Worm (Caenorhabditis elegans) whole organism, young adult: Measurements from ENCODE around the gene srg-69.

Experiments used
- B0019.2 ChIP-seq: fragments of 200-800 bp; sonication (Bioruptor generic); conservative IDR thresholded peaks from 2 replicates; pipeline ENCODE4 v1.3.6; 2022; ENCODE audit warnings: missing genetic modification reagents, missing genetic modification characterization, missing compliant biosample characterization
- B0261.1 ChIP-seq: sonication (generic microtip); optimal IDR thresholded peaks from 2 replicates; lab custom pipeline; 2016; ENCODE audit warnings: mild to moderate bottlenecking, missing genetic modification characterization, moderate library complexity, missing compliant biosample characterization
- F10E7.11 ChIP-seq: sonication (generic microtip); optimal IDR thresholded peaks from 2 replicates; lab custom pipeline; 2017; ENCODE audit warnings: mild to moderate bottlenecking, missing genetic modification characterization, moderate library complexity, missing compliant biosample characterization
- F33H1.4 ChIP-seq: fragments of 200-800 bp; sonication (Bioruptor generic); IDR thresholded peaks from 2 replicates; pipeline ENCODE4 v1.3.6; 2022; ENCODE audit warnings: missing genetic modification reagents, missing genetic modification characterization, missing compliant biosample characterization
- F37B4.10 ChIP-seq: fragments of 200-800 bp; sonication (Bioruptor generic); IDR thresholded peaks from 2 replicates; pipeline ENCODE4 v1.3.6; 2022; ENCODE audit warnings: missing genetic modification characterization, missing compliant biosample characterization
- F55B11.4 ChIP-seq: sonication (generic microtip); optimal IDR thresholded peaks from 2 replicates; lab custom pipeline; 2016; ENCODE audit warnings: missing compliant biosample characterization, missing genetic modification characterization, borderline replicate concordance; ENCODE audit not compliant: insufficient read depth
- F57C9.4 ChIP-seq: sonication (generic microtip); optimal IDR thresholded peaks from 2 replicates; lab custom pipeline; 2017; ENCODE audit warnings: mild to moderate bottlenecking, missing genetic modification characterization, missing compliant biosample characterization
- K12H6.12 ChIP-seq: fragments of 200-800 bp; sonication (Bioruptor generic); optimal IDR thresholded peaks from 2 replicates; lab custom pipeline; 2018; ENCODE audit warnings: mild to moderate bottlenecking, missing genetic modification characterization, missing compliant biosample characterization
- Y56A3A.18 ChIP-seq: fragments of 200-800 bp; sonication (Bioruptor generic); IDR thresholded peaks from 2 replicates; pipeline ENCODE4 v1.3.6; 2022; ENCODE audit warnings: missing genetic modification reagents, missing genetic modification characterization, missing compliant biosample characterization
- akir-1 ChIP-seq: fragments of 200-800 bp; sonication (Bioruptor generic); optimal IDR thresholded peaks from 2 replicates; lab custom pipeline; 2018; ENCODE audit warnings: mild to moderate bottlenecking, missing genetic modification characterization, moderate library complexity, missing compliant biosample characterization
- ama-1 ChIP-seq, 3 experiments: fragments of 150-350 bp in 1 of 3; sonication (generic microtip) in 2 of 3; optimal IDR thresholded peaks; 2 replicates each; lab custom pipeline; 2014 to 2018; ENCODE audit warnings: missing biosample characterization in 2 of 3, missing genetic modification characterization in 2 of 3, missing genetic modification reagents in 2 of 3
- aptf-3 ChIP-seq: fragments of 200-800 bp; sonication (Bioruptor generic); IDR thresholded peaks from 2 replicates; pipeline ENCODE4 v1.3.6; 2022; ENCODE audit warnings: missing genetic modification characterization, missing compliant biosample characterization
- athp-1 ChIP-seq: sonication (generic microtip); optimal IDR thresholded peaks from 2 replicates; lab custom pipeline; 2017; ENCODE audit warnings: mild to moderate bottlenecking, missing genetic modification characterization, missing compliant biosample characterization
- attf-6 ChIP-seq: fragments of 200-800 bp; sonication (Bioruptor generic); IDR thresholded peaks from 2 replicates; pipeline ENCODE4 v1.3.6; 2022; ENCODE audit warnings: missing genetic modification reagents, missing genetic modification characterization, missing compliant biosample characterization
- bed-2 ChIP-seq: fragments of 200-800 bp; sonication (Bioruptor generic); IDR thresholded peaks from 2 replicates; pipeline ENCODE4 v1.3.6; 2022; ENCODE audit warnings: missing genetic modification reagents, missing genetic modification characterization, missing compliant biosample characterization
- cebp-1 ChIP-seq, 2 experiments: fragments of 200-800 bp in 1 of 2; sonication (Bioruptor generic) in 1 of 2; sonication (generic microtip) in 1 of 2; IDR thresholded peaks in 1 of 2; optimal IDR thresholded peaks in 1 of 2; 2 replicates each; pipeline versions ENCODE4 v1.3.6 to Lab custom; 2017 to 2022; ENCODE audit warnings: missing compliant biosample characterization in 2 of 2, missing genetic modification characterization in 2 of 2, mild to moderate bottlenecking in 1 of 2, missing genetic modification reagents in 1 of 2, moderate library complexity in 1 of 2
- ceh-100 ChIP-seq: fragments of 200-800 bp; sonication (Bioruptor generic); IDR thresholded peaks from 2 replicates; pipeline ENCODE4 v1.3.6; 2022; ENCODE audit warnings: missing genetic modification reagents, missing genetic modification characterization, missing compliant biosample characterization
- ceh-27 ChIP-seq: fragments of 200-800 bp; sonication (Bioruptor generic); optimal IDR thresholded peaks from 2 replicates; lab custom pipeline; 2018; ENCODE audit warnings: mild to moderate bottlenecking, missing genetic modification characterization, moderate library complexity, missing compliant biosample characterization
- ceh-91 ChIP-seq: fragments of 200-800 bp; sonication (Bioruptor generic); IDR thresholded peaks from 2 replicates; pipeline ENCODE4 v1.3.6; 2022; ENCODE audit warnings: missing genetic modification reagents, missing genetic modification characterization, missing compliant biosample characterization
- die-1 ChIP-seq: sonication (generic microtip); optimal IDR thresholded peaks from 2 replicates; lab custom pipeline; 2016; ENCODE audit warnings: missing genotype, mild to moderate bottlenecking, missing genetic modification characterization, missing compliant biosample characterization
- egl-18 ChIP-seq: fragments of 200-800 bp; sonication (Bioruptor generic); IDR thresholded peaks from 2 replicates; pipeline ENCODE4 v1.3.6; 2022; ENCODE audit warnings: missing genetic modification reagents, missing genetic modification characterization, missing compliant biosample characterization
- gei-17 ChIP-seq: fragments of 200-800 bp; sonication (Bioruptor generic); optimal IDR thresholded peaks from 2 replicates; lab custom pipeline; 2018; ENCODE audit warnings: mild to moderate bottlenecking, missing genetic modification characterization, missing compliant biosample characterization
- hlh-12 ChIP-seq: sonication (generic microtip); optimal IDR thresholded peaks from 2 replicates; lab custom pipeline; 2016; ENCODE audit warnings: missing genetic modification characterization, missing compliant biosample characterization
- hrde-1 ChIP-seq: sonication (generic microtip); optimal IDR thresholded peaks from 2 replicates; lab custom pipeline; 2016; ENCODE audit warnings: missing genetic modification characterization, mild to moderate bottlenecking, missing compliant biosample characterization, moderate library complexity, missing genotype, missing genetic modification reagents, borderline replicate concordance
- let-607 ChIP-seq, 2 experiments: fragments of 200-800 bp in 1 of 2; sonication (Bioruptor generic) in 1 of 2; sonication (generic microtip) in 1 of 2; optimal IDR thresholded peaks; 2 replicates each; lab custom pipeline; 2016 to 2018; ENCODE audit warnings: mild to moderate bottlenecking in 2 of 2, missing compliant biosample characterization in 2 of 2, missing genetic modification characterization in 2 of 2, moderate library complexity in 2 of 2, missing genotype in 1 of 2
- lin-54 ChIP-seq: fragments of 200-800 bp; sonication (Bioruptor generic); optimal IDR thresholded peaks from 2 replicates; lab custom pipeline; 2018; ENCODE audit warnings: mild to moderate bottlenecking, missing genetic modification characterization, missing compliant biosample characterization
- madf-10 ChIP-seq: sonication (generic microtip); optimal IDR thresholded peaks from 2 replicates; lab custom pipeline; 2016; ENCODE audit warnings: mild to moderate bottlenecking, missing genetic modification characterization, missing compliant biosample characterization
- nhr-120 ChIP-seq: fragments of 200-800 bp; sonication (Bioruptor generic); IDR thresholded peaks from 2 replicates; pipeline ENCODE4 v1.3.6; 2022; ENCODE audit warnings: missing genetic modification characterization, missing compliant biosample characterization
- nhr-179 ChIP-seq: sonication (generic microtip); optimal IDR thresholded peaks from 2 replicates; lab custom pipeline; 2016; ENCODE audit warnings: mild to moderate bottlenecking, missing genetic modification characterization, missing compliant biosample characterization
- nhr-90 ChIP-seq: sonication (generic microtip); optimal IDR thresholded peaks from 2 replicates; lab custom pipeline; 2016; ENCODE audit warnings: missing genotype, mild to moderate bottlenecking, missing genetic modification characterization, missing compliant biosample characterization
- snpc-3.4 ChIP-seq: sonication (generic microtip); optimal IDR thresholded peaks from 2 replicates; lab custom pipeline; 2017; ENCODE audit warnings: missing genetic modification characterization, mild to moderate bottlenecking, missing compliant biosample characterization, antibody characterized with exemption, moderate library complexity, missing genotype, missing genetic modification reagents
- tbp1 ChIP-seq: fragments of 200-800 bp; sonication (Bioruptor generic); optimal IDR thresholded peaks from 2 replicates; lab custom pipeline; 2018; ENCODE audit warnings: mild to moderate bottlenecking, missing genetic modification characterization, missing compliant biosample characterization
- tlf-1 ChIP-seq: fragments of 200-800 bp; sonication (Bioruptor generic); optimal IDR thresholded peaks from 2 replicates; lab custom pipeline; 2018; ENCODE audit warnings: mild to moderate bottlenecking, missing genetic modification characterization, missing compliant biosample characterization
- ztf-18 ChIP-seq: sonication (generic microtip); optimal IDR thresholded peaks from 2 replicates; lab custom pipeline; 2016; ENCODE audit warnings: missing genotype, mild to moderate bottlenecking, missing genetic modification characterization, missing compliant biosample characterization
- ztf-22 ChIP-seq: fragments of 200-800 bp; sonication (Bioruptor generic); optimal IDR thresholded peaks from 2 replicates; lab custom pipeline; 2018; ENCODE audit warnings: mild to moderate bottlenecking, missing genetic modification characterization, moderate library complexity, missing compliant biosample characterization
- ztf-25 ChIP-seq: fragments of 200-800 bp; sonication (Bioruptor generic); IDR thresholded peaks from 2 replicates; pipeline ENCODE4 v1.3.6; 2022; ENCODE audit warnings: missing genetic modification reagents, missing genetic modification characterization, missing compliant biosample characterization
- ztf-26 ChIP-seq: sonication (generic microtip); optimal IDR thresholded peaks from 2 replicates; lab custom pipeline; 2017; ENCODE audit warnings: missing genetic modification characterization, missing compliant biosample characterization
- ztf-28 ChIP-seq: fragments of 200-800 bp; sonication (Bioruptor generic); IDR thresholded peaks from 2 replicates; pipeline ENCODE4 v1.3.6; 2022; ENCODE audit warnings: missing genetic modification reagents, missing genetic modification characterization, missing compliant biosample characterization

The srg-69 gene

DNA sequence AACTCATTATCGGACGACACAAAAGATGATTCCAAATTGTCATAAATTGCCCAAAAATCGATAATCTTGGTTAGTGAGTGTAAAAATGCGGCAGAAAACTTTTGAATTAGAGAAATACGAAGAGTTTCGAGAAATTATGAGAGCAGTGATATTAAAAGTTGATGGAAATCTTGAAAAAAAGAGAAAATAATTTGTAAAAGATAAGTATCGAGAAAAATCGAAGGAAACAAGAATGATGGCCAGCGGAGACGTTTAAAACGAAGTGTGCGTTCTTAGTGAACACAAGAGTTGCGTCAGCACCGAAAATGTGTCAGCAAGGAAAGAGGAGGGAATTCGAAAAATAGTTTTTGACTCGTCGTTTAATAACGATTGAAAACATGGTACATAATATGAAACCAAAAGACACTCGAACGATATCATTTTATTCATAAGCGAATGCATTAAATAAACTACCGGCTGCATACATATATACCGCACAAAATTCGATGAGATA, 34.4 kb downstream of the srg-69 start, which contains the start of gene ndx-6 (continued):
- TF ChIP-seq ztf-28 (GFP tag; lab: Robert Waterston, UW) (no peak), athp-1 (peak; percentile 38)

DNA sequence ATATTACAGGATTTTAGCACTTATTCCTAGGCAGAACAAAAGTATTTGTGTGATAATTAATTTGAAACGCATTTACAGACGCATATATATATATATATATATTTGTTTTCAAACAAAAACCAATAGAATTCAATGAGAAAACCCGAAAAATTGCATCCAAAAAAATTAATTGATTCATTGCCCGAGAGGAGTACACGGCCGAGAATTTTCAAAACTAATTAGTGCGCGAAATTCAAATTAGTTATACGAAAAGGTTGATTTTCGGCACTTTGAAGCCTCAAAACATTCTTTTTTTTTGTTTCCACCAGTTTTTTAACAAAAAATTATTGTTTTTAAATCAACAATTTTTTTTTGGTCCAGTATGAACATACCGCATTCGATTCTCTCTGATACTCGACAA, 36.0 kb downstream of the srg-69 start:
- TF ChIP-seq B0261.1 (tag; lab: Kevin White, UChicago) (no peak), ceh-100 (GFP tag; lab: Robert Waterston, UW) (no peak), lin-54 (GFP tag; lab: Kevin White, UChicago) (peak; percentile 25)

DNA sequence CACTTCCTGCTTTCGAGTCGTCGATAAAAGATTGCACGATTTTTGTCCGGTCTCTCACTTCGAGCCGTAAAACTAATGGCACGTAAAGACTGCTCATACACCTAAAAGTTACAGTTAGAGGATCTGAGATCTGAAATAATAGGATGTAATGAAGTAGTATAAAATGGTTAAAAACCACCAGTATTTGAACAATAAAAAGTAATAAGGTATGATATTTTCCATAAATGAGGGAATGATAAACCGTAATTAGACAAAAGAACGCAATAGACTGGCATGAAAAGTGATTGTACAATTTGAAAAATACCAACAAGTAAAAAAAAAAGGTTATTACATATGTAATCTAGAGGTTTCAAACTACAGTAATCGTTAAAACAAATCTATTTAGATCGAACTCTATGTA, 37.6 kb downstream of the srg-69 start, which contains the start of gene brap-2:
TSS of gene brap-2 (minus strand) at position 101 of the 400 bp plus-strand sequence.
- no peak for TF ChIP-seq let-607 (tag; optimal IDR thresholded peaks at IDR 0.05; lab: Kevin White, UChicago)
- no peak for TF ChIP-seq tbp1 (GFP tag; lab: Kevin White, UChicago)
- TF ChIP-seq aptf-3 (GFP tag; lab: Robert Waterston, UW) = no peak
- no peak for TF ChIP-seq F10E7.11 (tag; lab: Kevin White, UChicago)
- TF ChIP-seq B0019.2 (GFP tag; lab: Robert Waterston, UW) = no peak
- no peak for TF ChIP-seq ceh-27 (GFP tag; lab: Kevin White, UChicago)
- no peak for TF ChIP-seq K12H6.12 (tag; lab: Kevin White, UChicago)
- no peak for TF ChIP-seq ztf-25 (GFP tag; lab: Robert Waterston, UW)
- TF ChIP-seq ama-1 (optimal IDR thresholded peaks at IDR 0.05; lab: Kevin White, UChicago) = no peak
- TF ChIP-seq ama-1 (GFP tag; optimal IDR thresholded peaks at IDR 0.05; lab: Kevin White, UChicago) = no peak
- TF ChIP-seq madf-10 (tag; lab: Kevin White, UChicago) = no peak
- no peak for TF ChIP-seq hlh-12
- TF ChIP-seq ztf-22 = no peak
- TF ChIP-seq gei-17 = no peak
- no peak for TF ChIP-seq hrde-1
- TF ChIP-seq F57C9.4 (tag; lab: Kevin White, UChicago) = no peak
- no peak for TF ChIP-seq nhr-179 (tag; lab: Kevin White, UChicago)
- no peak for TF ChIP-seq snpc-3.4
- no peak for TF ChIP-seq F37B4.10 (GFP tag; lab: Robert Waterston, UW)

DNA sequence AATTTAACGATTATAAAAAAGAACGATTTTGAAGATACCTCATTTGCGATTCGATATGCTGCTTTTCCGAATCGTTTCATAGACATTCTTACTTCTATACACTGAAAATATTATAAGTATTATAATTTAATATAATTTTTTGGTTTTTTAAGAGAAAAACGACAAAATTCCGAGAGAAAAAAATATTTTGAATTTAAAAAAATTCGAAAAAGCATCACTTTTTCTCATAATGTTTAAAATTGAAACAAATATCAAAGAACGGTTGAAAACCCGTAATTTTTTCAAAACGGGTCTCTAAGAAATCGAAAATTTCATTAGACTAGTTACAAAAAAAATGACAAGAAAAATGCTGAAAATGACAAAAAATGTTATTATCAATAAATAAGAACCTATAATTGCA, 40.1 kb downstream of the srg-69 start, which contains the start of gene pink-1:
TSS of gene pink-1 (minus strand) at position 101 of the 400 bp plus-strand sequence.
- no peak for TF ChIP-seq tbp1 (GFP tag; lab: Kevin White, UChicago)
- TF ChIP-seq bed-2 (GFP tag; lab: Robert Waterston, UW) = no peak
- TF ChIP-seq Y56A3A.18 (GFP tag; lab: Robert Waterston, UW) = no peak
- TF ChIP-seq F33H1.4 = no peak
- TF ChIP-seq lin-54 (GFP tag; lab: Kevin White, UChicago) = no peak
- no peak for TF ChIP-seq nhr-90 (tag; lab: Kevin White, UChicago)
- TF ChIP-seq akir-1 (GFP tag; lab: Kevin White, UChicago) = no peak
- TF ChIP-seq ceh-91 = no peak
- TF ChIP-seq ceh-27 (GFP tag; lab: Kevin White, UChicago) = no peak
- no peak for TF ChIP-seq nhr-120
- TF ChIP-seq ztf-18 (tag; lab: Kevin White, UChicago) = no peak
- no peak for TF ChIP-seq die-1 (tag; lab: Kevin White, UChicago)
- TF ChIP-seq attf-6 (GFP tag; lab: Robert Waterston, UW) = no peak
- TF ChIP-seq egl-18 (GFP tag; lab: Robert Waterston, UW) = no peak
- TF ChIP-seq tlf-1 = no peak
- TF ChIP-seq K12H6.12 (tag; lab: Kevin White, UChicago) = no peak
- TF ChIP-seq ztf-26 (tag; lab: Kevin White, UChicago) = no peak
- no peak for TF ChIP-seq cebp-1 (GFP tag; IDR thresholded peaks at IDR 0.05; lab: Robert Waterston, UW)
- TF ChIP-seq cebp-1 (tag; optimal IDR thresholded peaks at IDR 0.05; lab: Kevin White, UChicago) = no peak
- TF ChIP-seq F55B11.4 (tag; lab: Kevin White, UChicago) = no peak
- TF ChIP-seq F10E7.11 (tag; lab: Kevin White, UChicago) = no peak
